Fruit fly (Drosophila melanogaster) whole organism, embryonic: Measurements from ENCODE around the gene CG42445.
A peak's percentile ranks its signal among the peaks of the same experiment; 100 is the strongest.

Experiments
- ATbp ChIP-seq: fragments of 200-800 bp; sonication (Bioruptor generic); optimal IDR thresholded peaks from 2 replicates; lab custom pipeline; 2017; ENCODE audit warnings: missing biosample characterization, mild to moderate bottlenecking, missing genetic modification characterization, missing genetic modification reagents
- Abd-B ChIP-seq: fragments of 200-800 bp; sonication (Bioruptor generic); optimal IDR thresholded peaks from 2 replicates; lab custom pipeline; 2018; ENCODE audit warnings: missing biosample characterization, mild to moderate bottlenecking, missing genetic modification characterization, moderate library complexity
- Atf6 ChIP-seq: fragments of 200-800 bp; sonication (Bioruptor generic); IDR thresholded peaks from 2 replicates; pipeline ENCODE4 v1.3.6; 2022; ENCODE audit warnings: missing biosample characterization, missing genetic modification characterization
- CG1024 ChIP-seq: fragments of 200-800 bp; sonication (Bioruptor generic); IDR thresholded peaks from 2 replicates; pipeline ENCODE4 v1.3.6; 2022; ENCODE audit warnings: missing biosample characterization, missing genetic modification characterization
- CG10543 ChIP-seq: fragments of 200-800 bp; sonication (Bioruptor generic); optimal IDR thresholded peaks from 3 replicates; lab custom pipeline; 2017; ENCODE audit warnings: missing biosample characterization, mild to moderate bottlenecking, missing genetic modification characterization, moderate library complexity
- CG11695 ChIP-seq: fragments of 200-800 bp; sonication (Bioruptor generic); IDR thresholded peaks from 3 replicates; pipeline ENCODE4 v1.3.6; 2022; ENCODE audit warnings: missing biosample characterization, missing genetic modification characterization
- CG1233 ChIP-seq: fragments of 200-800 bp; sonication (Bioruptor generic); optimal IDR thresholded peaks from 4 replicates; lab custom pipeline; 2018; ENCODE audit warnings: missing biosample characterization, mild to moderate bottlenecking, missing genetic modification characterization
- CG12744 ChIP-seq: fragments of 200-800 bp; sonication (Bioruptor generic); optimal IDR thresholded peaks from 2 replicates; lab custom pipeline; 2016; ENCODE audit warnings: missing biosample characterization, missing genetic modification characterization
- CG13296 ChIP-seq: fragments of 200-800 bp; sonication (Bioruptor generic); optimal IDR thresholded peaks from 3 replicates; lab custom pipeline; 2018; ENCODE audit warnings: missing biosample characterization, mild to moderate bottlenecking, missing genetic modification characterization
- CG13624 ChIP-seq: fragments of 200-800 bp; sonication (Bioruptor generic); optimal IDR thresholded peaks from 2 replicates; lab custom pipeline; 2016; ENCODE audit warnings: missing biosample characterization, missing genetic modification characterization
- CG13775 ChIP-seq: fragments of 200-800 bp; sonication (Bioruptor generic); optimal IDR thresholded peaks from 3 replicates; lab custom pipeline; 2017; ENCODE audit warnings: missing biosample characterization, mild to moderate bottlenecking, missing genetic modification characterization
- CG1603 ChIP-seq: fragments of 200-800 bp; sonication (Bioruptor generic); optimal IDR thresholded peaks from 2 replicates; lab custom pipeline; 2019; ENCODE audit warnings: missing biosample characterization, mild to moderate bottlenecking, missing genetic modification characterization, moderate library complexity
- CG30020 ChIP-seq: fragments of 200-800 bp; optimal IDR thresholded peaks from 2 replicates; lab custom pipeline; 2019; ENCODE audit warnings: missing biosample characterization, mild to moderate bottlenecking, missing genetic modification characterization, moderate library complexity
- CG4328 ChIP-seq: fragments of 200-800 bp; sonication (Bioruptor generic); optimal IDR thresholded peaks from 3 replicates; lab custom pipeline; 2017; ENCODE audit warnings: missing biosample characterization, missing genetic modification reagents, missing genetic modification characterization
- CG4404 ChIP-seq: fragments of 200-800 bp; sonication (Bioruptor generic); IDR thresholded peaks from 2 replicates; pipeline ENCODE4 v1.3.6; 2022; ENCODE audit warnings: missing biosample characterization, missing genetic modification characterization
- CG5953 ChIP-seq: fragments of 200-800 bp; sonication (Bioruptor generic); IDR thresholded peaks from 2 replicates; pipeline ENCODE4 v1.3.6; 2022; ENCODE audit warnings: missing biosample characterization, missing genetic modification characterization
- CG6175 ChIP-seq: fragments of 200-800 bp; sonication (Bioruptor generic); IDR thresholded peaks from 3 replicates; pipeline ENCODE4 v1.3.6; 2022; ENCODE audit warnings: missing biosample characterization, missing genetic modification characterization
- CG6689 ChIP-seq: fragments of 200-800 bp; sonication (Bioruptor generic); IDR thresholded peaks from 2 replicates; pipeline ENCODE4 v1.3.6; 2022; ENCODE audit warnings: missing biosample characterization, missing genetic modification characterization
- CG6791 ChIP-seq: fragments of 200-800 bp; sonication (Bioruptor generic); IDR thresholded peaks from 3 replicates; pipeline ENCODE4 v1.3.6; 2022; ENCODE audit warnings: missing biosample characterization, missing genetic modification characterization; ENCODE audit not compliant: partially characterized antibody
- CG7987 ChIP-seq: fragments of 200-800 bp; sonication (Bioruptor generic); optimal IDR thresholded peaks from 2 replicates; lab custom pipeline; 2018; ENCODE audit warnings: missing biosample characterization, mild to moderate bottlenecking, missing genetic modification characterization, moderate library complexity
- CG8281 ChIP-seq: fragments of 200-800 bp; sonication (Bioruptor generic); optimal IDR thresholded peaks from 2 replicates; lab custom pipeline; 2018; ENCODE audit warnings: missing biosample characterization, mild to moderate bottlenecking, missing genetic modification characterization, moderate library complexity
- Dip3 ChIP-seq: fragments of 200-800 bp; sonication (Bioruptor generic); optimal IDR thresholded peaks from 3 replicates; lab custom pipeline; 2016; ENCODE audit warnings: missing biosample characterization, missing genetic modification characterization
- E2f2 ChIP-seq: fragments of 200-800 bp; sonication (Bioruptor generic); IDR thresholded peaks from 2 replicates; pipeline ENCODE4 v1.3.6; 2022; ENCODE audit warnings: missing biosample characterization, missing genetic modification characterization
- MBD-R2 ChIP-seq: fragments of 200-800 bp; sonication (Bioruptor generic); IDR thresholded peaks from 2 replicates; pipeline ENCODE4 v1.3.6; 2022; ENCODE audit warnings: missing biosample characterization, missing genetic modification characterization
- Myb ChIP-seq: fragments of 200-800 bp; sonication (Bioruptor generic); optimal IDR thresholded peaks from 2 replicates; lab custom pipeline; 2016; ENCODE audit warnings: missing biosample characterization, missing genetic modification characterization
- NFAT ChIP-seq: fragments of 200-800 bp; sonication (Bioruptor generic); IDR thresholded peaks from 2 replicates; pipeline ENCODE4 v1.3.6; 2022; ENCODE audit warnings: missing biosample characterization, missing genetic modification characterization
- NfI ChIP-seq: fragments of 200-800 bp; sonication (Bioruptor generic); optimal IDR thresholded peaks from 3 replicates; lab custom pipeline; 2018; ENCODE audit warnings: missing biosample characterization, mild to moderate bottlenecking, missing genetic modification characterization, moderate library complexity
- Trl ChIP-seq, 3 experiments: fragments of >200 bp in 2 of 3; fragments of 200-800 bp in 1 of 3; sonication (Bioruptor generic) in 1 of 3; optimal IDR thresholded peaks; 2 replicates in 1 of 3; 3 replicates in 2 of 3; lab custom pipeline; 2016 to 2017; ENCODE audit warnings: missing biosample characterization in 1 of 3, missing genetic modification characterization in 1 of 3
- Usf ChIP-seq: fragments of 200-800 bp; sonication (Bioruptor generic); optimal IDR thresholded peaks from 2 replicates; lab custom pipeline; 2017; ENCODE audit warnings: missing genotype, missing biosample characterization, missing genetic modification characterization
- Xrp1 ChIP-seq: fragments of 200-800 bp; sonication (Bioruptor generic); IDR thresholded peaks from 2 replicates; pipeline ENCODE4 v1.3.6; 2022; ENCODE audit warnings: missing biosample characterization, missing genetic modification characterization
- aop ChIP-seq: fragments of 200-800 bp; sonication (Bioruptor generic); IDR thresholded peaks from 2 replicates; pipeline ENCODE4 v1.3.6; 2022; ENCODE audit warnings: missing biosample characterization, missing genetic modification characterization
- ara ChIP-seq: fragments of 200-800 bp; sonication (Bioruptor generic); IDR thresholded peaks from 2 replicates; pipeline ENCODE4 v1.3.6; 2022; ENCODE audit warnings: missing biosample characterization, missing genetic modification characterization
- br ChIP-seq: fragments of >200 bp; optimal IDR thresholded peaks from 2 replicates; lab custom pipeline; 2017
- cato ChIP-seq: fragments of 200-800 bp; sonication (Bioruptor generic); optimal IDR thresholded peaks from 2 replicates; lab custom pipeline; 2016; ENCODE audit warnings: missing biosample characterization, missing genetic modification characterization, borderline replicate concordance
- chinmo ChIP-seq: fragments of 200-800 bp; sonication (Bioruptor generic); IDR thresholded peaks from 4 replicates; pipeline ENCODE4 v1.3.6; 2022; ENCODE audit warnings: missing biosample characterization, missing genetic modification characterization; ENCODE audit not compliant: partially characterized antibody
- dimm ChIP-seq: fragments of 200-800 bp; sonication (Bioruptor generic); IDR thresholded peaks from 2 replicates; pipeline ENCODE4 v1.3.6; 2022; ENCODE audit warnings: missing biosample characterization, missing genetic modification characterization
- ewg ChIP-seq: fragments of 200-800 bp; sonication (Bioruptor generic); optimal IDR thresholded peaks from 3 replicates; lab custom pipeline; 2017; ENCODE audit warnings: mild to moderate bottlenecking, missing biosample characterization, missing genetic modification reagents, missing genetic modification characterization
- gce ChIP-seq: fragments of 200-800 bp; sonication (Bioruptor generic); IDR thresholded peaks from 3 replicates; pipeline ENCODE4 v1.3.6; 2022; ENCODE audit warnings: missing biosample characterization, missing genetic modification characterization
- ham ChIP-seq: fragments of 200-800 bp; sonication (Bioruptor generic); IDR thresholded peaks from 2 replicates; pipeline ENCODE4 v1.3.6; 2022; ENCODE audit warnings: missing biosample characterization, missing genetic modification characterization
- her ChIP-seq: fragments of 200-800 bp; sonication (Bioruptor generic); optimal IDR thresholded peaks from 2 replicates; lab custom pipeline; 2016; ENCODE audit warnings: missing biosample characterization, missing genetic modification characterization
- mld ChIP-seq: fragments of 200-800 bp; sonication (Bioruptor generic); IDR thresholded peaks from 3 replicates; pipeline ENCODE4 v1.3.6; 2022; ENCODE audit warnings: missing biosample characterization, missing genetic modification characterization; ENCODE audit not compliant: partially characterized antibody
- odd ChIP-seq: fragments of 200-800 bp; sonication (Bioruptor generic); optimal IDR thresholded peaks from 2 replicates; lab custom pipeline; 2017; ENCODE audit warnings: missing biosample characterization, mild to moderate bottlenecking, missing genetic modification characterization
- otp ChIP-seq: fragments of 200-800 bp; sonication (Bioruptor generic); IDR thresholded peaks from 3 replicates; pipeline ENCODE4, ENCODE4 v1.3.6; 2022; ENCODE audit warnings: missing biosample characterization, missing genetic modification characterization
- pzg ChIP-seq: fragments of 200-800 bp; sonication (Bioruptor generic); optimal IDR thresholded peaks from 3 replicates; lab custom pipeline; 2018; ENCODE audit warnings: missing biosample characterization, mild to moderate bottlenecking, missing genetic modification characterization, moderate library complexity
- sc ChIP-seq, 3 experiments: fragments of >200 bp in 2 of 3; fragments of 200-800 bp in 1 of 3; sonication (Bioruptor generic) in 1 of 3; optimal IDR thresholded peaks; 2 replicates in 2 of 3; 3 replicates in 1 of 3; lab custom pipeline; 2017; ENCODE audit warnings: mild to moderate bottlenecking in 1 of 3, missing biosample characterization in 1 of 3, missing genetic modification characterization in 1 of 3, missing genetic modification reagents in 1 of 3
- sob ChIP-seq: fragments of 200-800 bp; sonication (Bioruptor generic); IDR thresholded peaks from 2 replicates; pipeline ENCODE4 v1.3.6; 2022; ENCODE audit warnings: missing biosample characterization, missing genetic modification characterization
- trh ChIP-seq: fragments of 200-800 bp; sonication (Bioruptor generic); optimal IDR thresholded peaks from 2 replicates; lab custom pipeline; 2016; ENCODE audit warnings: missing biosample characterization, missing genetic modification characterization
- usp ChIP-seq: fragments of >200 bp; optimal IDR thresholded peaks from 2 replicates; lab custom pipeline; 2017; ENCODE audit warnings: missing biosample characterization, missing genetic modification characterization
- z ChIP-seq: fragments of 200-800 bp; sonication (Bioruptor generic); IDR thresholded peaks from 3 replicates; pipeline ENCODE4 v1.3.6; 2022; ENCODE audit warnings: missing biosample characterization, missing genetic modification characterization

CG42445 gene

dm6 chr3L:8115864-8116528, 42.7 kb downstream of the CG42445 start, which contains the start of the genes Arp3 and msk (continued):
- TF ChIP-seq CG6791 (GFP tag; lab: Robert Waterston, UW) = peak; percentile 55; the same call in 1 of the 3 replicates
- TF ChIP-seq CG6175 (GFP tag; lab: Robert Waterston, UW) = no peak
- TF ChIP-seq ara (GFP tag; lab: Robert Waterston, UW) = peak; percentile 66
- TF ChIP-seq dimm (GFP tag; lab: Robert Waterston, UW) = no peak
- peak; percentile 66 for TF ChIP-seq Usf (GFP tag; lab: Kevin White, UChicago)
- TF ChIP-seq usp = no peak
- TF ChIP-seq CG13624 (GFP tag; lab: Kevin White, UChicago) = peak; percentile 94
- peak; percentile 87 for TF ChIP-seq her (GFP tag; lab: Kevin White, UChicago)
- TF ChIP-seq ham (GFP tag; lab: Robert Waterston, UW) = no peak
- peak; percentile 40 for TF ChIP-seq cato (GFP tag; lab: Kevin White, UChicago)
- no peak for TF ChIP-seq sc (optimal IDR thresholded peaks at IDR 0.05; lab: Kevin White, UChicago)
- TF ChIP-seq sc (GFP tag; optimal IDR thresholded peaks at IDR 0.05; lab: Kevin White, UChicago) = peak; percentile 41
- 0 out of 3 replicates have a peak, but pooled peaks have one; percentile 17 for TF ChIP-seq gce
- peak; percentile 93 for TF ChIP-seq MBD-R2 (GFP tag; lab: Robert Waterston, UW)
- peak; percentile 71 for TF ChIP-seq CG12744 (GFP tag; lab: Kevin White, UChicago)
- TF ChIP-seq CG10543 (GFP tag; lab: Kevin White, UChicago) = peak; percentile 88
- TF ChIP-seq odd (GFP tag; lab: Kevin White, UChicago) = no peak
- TF ChIP-seq ewg (GFP tag; lab: Kevin White, UChicago) = peak; percentile 60
- peak; percentile 85 for TF ChIP-seq Abd-B (GFP tag; lab: Kevin White, UChicago)
- peak; percentile 79 for TF ChIP-seq NFAT (GFP tag; lab: Robert Waterston, UW)
- TF ChIP-seq CG11695 (GFP tag; lab: Robert Waterston, UW) = peak; percentile 50; the same call in 1 of the 3 replicates
- TF ChIP-seq CG13775 (GFP tag; lab: Kevin White, UChicago) = peak; percentile 82
- peak; percentile 83 for TF ChIP-seq CG4328
- peak; percentile 77 for TF ChIP-seq NfI (GFP tag; lab: Kevin White, UChicago)
- TF ChIP-seq CG6689 = peak; percentile 56
- no peak for TF ChIP-seq z (GFP tag; lab: Robert Waterston, UW)
- TF ChIP-seq CG4404 (GFP tag; lab: Robert Waterston, UW) = peak; percentile 76
- TF ChIP-seq mld (GFP tag; lab: Robert Waterston, UW) = no peak
- no peak for TF ChIP-seq br (lab: Kevin White, UChicago)
- 0 out of 3 replicates have a peak, but pooled peaks have one; percentile 19 for TF ChIP-seq otp (GFP tag; lab: Robert Waterston, UW)
- TF ChIP-seq CG5953 (GFP tag; lab: Robert Waterston, UW) = no peak
- TF ChIP-seq CG1024 = 0 out of 2 replicates have a peak, but pooled peaks have one; percentile 31
- no peak for TF ChIP-seq chinmo (GFP tag; lab: Robert Waterston, UW)
- no peak for TF ChIP-seq aop (GFP tag; lab: Robert Waterston, UW)
- peak; percentile 67 for TF ChIP-seq CG30020 (tag; lab: Kevin White, UChicago)
- peak; percentile 76 for TF ChIP-seq CG1233 (GFP tag; lab: Kevin White, UChicago)
- peak; percentile 67 for TF ChIP-seq Atf6 (GFP tag; lab: Robert Waterston, UW)
- peak; percentile 60 for TF ChIP-seq CG7987 (GFP tag; lab: Kevin White, UChicago)
- peak; percentile 83 for TF ChIP-seq CG1603 (tag; lab: Kevin White, UChicago)
- TF ChIP-seq Myb (GFP tag; lab: Kevin White, UChicago) = peak; percentile 83
- peak; percentile 92 for TF ChIP-seq Dip3 (GFP tag; lab: Kevin White, UChicago)
- TF ChIP-seq CG13296 = peak; percentile 72
- TF ChIP-seq CG8281 (tag; lab: Kevin White, UChicago) = peak; percentile 37
- no peak for TF ChIP-seq ATbp (GFP tag; lab: Kevin White, UChicago)
- peak in 1 of 2 experiments; percentile 13 for TF ChIP-seq Trl (optimal IDR thresholded peaks at IDR 0.05; lab: Kevin White, UChicago)
- peak; percentile 91 for TF ChIP-seq Trl (GFP tag; optimal IDR thresholded peaks at IDR 0.05; lab: Kevin White, UChicago)
- peak; percentile 66 for TF ChIP-seq trh
- TF ChIP-seq pzg (GFP tag; lab: Kevin White, UChicago) = peak; percentile 96
- TF ChIP-seq Xrp1 = peak; percentile 71
- peak; percentile 81 for TF ChIP-seq sob
- TF ChIP-seq E2f2 = peak; percentile 69
